Fruit fly (Drosophila melanogaster) Kc167 (cell line): ENCODE results near the gene nompC.

Experiments
- Myc ChIP-seq: fragments of >200 bp; optimal IDR thresholded peaks from 2 replicates; lab custom pipeline; 2017; ENCODE audit warnings: missing external identifiers
- Sin3A ChIP-seq: fragments of >200 bp; optimal IDR thresholded peaks from 2 replicates; lab custom pipeline; 2018; ENCODE audit warnings: missing external identifiers
- h ChIP-seq: fragments of >200 bp; optimal IDR thresholded peaks from 3 replicates; lab custom pipeline; 2018; ENCODE audit warnings: missing external identifiers
- insv ChIP-seq: fragments of >200 bp; optimal IDR thresholded peaks from 3 replicates; lab custom pipeline; 2018; ENCODE audit warnings: missing external identifiers
- psq ChIP-seq: fragments of >200 bp; optimal IDR thresholded peaks from 2 replicates; lab custom pipeline; 2017; ENCODE audit warnings: missing external identifiers
- ttk ChIP-seq: sonication (Bioruptor generic); optimal IDR thresholded peaks from 2 replicates; lab custom pipeline; 2017; ENCODE audit warnings: missing external identifiers

Gene nompC

DNA sequence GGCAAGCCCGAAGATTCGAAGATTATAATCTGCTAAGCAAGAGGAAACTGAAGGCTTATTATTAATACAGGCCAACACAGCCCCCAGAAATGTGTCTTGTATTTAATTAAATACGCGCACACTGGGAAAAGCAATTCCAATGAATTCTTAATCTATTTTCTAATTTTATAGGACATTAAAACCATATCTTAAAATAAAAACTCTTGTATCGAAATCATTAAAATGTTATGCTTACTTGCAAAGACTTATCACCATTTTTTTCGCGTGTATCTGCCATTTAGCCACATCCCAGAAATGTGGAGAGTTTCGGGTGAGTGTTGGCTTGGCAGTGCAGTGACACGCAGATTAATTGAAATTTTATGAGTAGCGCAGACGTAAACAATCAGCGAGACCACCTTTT lies 22.0 kb downstream of the nompC start:
- TF ChIP-seq h (lab: Kevin White, UChicago), result no peak
- no peak for TF ChIP-seq Myc
- no peak for TF ChIP-seq insv (lab: Kevin White, UChicago)
- no peak for TF ChIP-seq ttk
- TF ChIP-seq psq (lab: Kevin White, UChicago), result no peak
- no peak for TF ChIP-seq Sin3A (lab: Kevin White, UChicago)

- no peak for TF ChIP-seq Myc
- no peak for TF ChIP-seq insv (lab: Kevin White, UChicago)
- no peak for TF ChIP-seq Sin3A (lab: Kevin White, UChicago)
- no peak for TF ChIP-seq psq (lab: Kevin White, UChicago)
- no peak for TF ChIP-seq h (lab: Kevin White, UChicago)
- TF ChIP-seq ttk, result no peak
Measured at dm6 chr2L:5372552-5372951, 26.6 kb downstream of the nompC start.

DNA sequence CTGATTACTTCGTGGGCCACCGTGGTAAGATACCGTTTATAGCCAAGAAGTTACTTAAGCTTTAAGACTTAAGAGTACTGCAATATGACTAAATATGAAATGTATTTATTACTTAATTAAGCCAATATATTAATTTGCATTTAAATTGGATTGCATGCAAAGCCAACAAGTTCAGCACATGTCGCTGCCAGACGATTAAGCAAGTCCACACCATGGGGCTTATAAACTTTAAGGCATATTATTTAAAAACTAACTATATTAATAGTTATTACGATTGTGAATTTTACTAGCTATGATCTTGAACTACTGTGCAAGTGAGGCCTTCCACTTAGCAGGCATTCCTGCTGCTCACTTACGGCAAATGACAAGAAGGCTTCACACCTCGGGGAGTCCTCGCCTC lies 28.2 kb downstream of the nompC start:
- TF ChIP-seq insv (lab: Kevin White, UChicago) (no peak), psq (lab: Kevin White, UChicago) (no peak), h (lab: Kevin White, UChicago) (no peak), Sin3A (lab: Kevin White, UChicago) (no peak), ttk (no peak), Myc (no peak)

dm6 chr2L:5374989-5375388 lies 29.0 kb downstream of the nompC start:
- TF ChIP-seq h (lab: Kevin White, UChicago), result no peak
- TF ChIP-seq ttk, result no peak
- TF ChIP-seq Sin3A (lab: Kevin White, UChicago), result no peak

dm6 chr2L:5376442-5376841 lies 30.4 kb downstream of the nompC start:
- TF ChIP-seq h (lab: Kevin White, UChicago) (no peak), Myc (no peak), insv (lab: Kevin White, UChicago) (no peak), ttk (no peak), Sin3A (lab: Kevin White, UChicago) (no peak), psq (lab: Kevin White, UChicago) (no peak)

- TF ChIP-seq insv (lab: Kevin White, UChicago) (no peak), Myc (no peak), Sin3A (lab: Kevin White, UChicago) (no peak), h (lab: Kevin White, UChicago) (no peak), psq (lab: Kevin White, UChicago) (no peak), ttk (no peak)
Measured at dm6 chr2L:5378829-5379228, 32.8 kb downstream of the nompC start.

dm6 chr2L:5381305-5381973 lies 35.4 kb downstream of the nompC start:
- TF ChIP-seq insv (lab: Kevin White, UChicago), result no peak
- TF ChIP-seq h (lab: Kevin White, UChicago), result no peak
- no peak for TF ChIP-seq psq (lab: Kevin White, UChicago)
- no peak for TF ChIP-seq ttk
- TF ChIP-seq Myc, result no peak
- TF ChIP-seq Sin3A (lab: Kevin White, UChicago), result no peak

DNA sequence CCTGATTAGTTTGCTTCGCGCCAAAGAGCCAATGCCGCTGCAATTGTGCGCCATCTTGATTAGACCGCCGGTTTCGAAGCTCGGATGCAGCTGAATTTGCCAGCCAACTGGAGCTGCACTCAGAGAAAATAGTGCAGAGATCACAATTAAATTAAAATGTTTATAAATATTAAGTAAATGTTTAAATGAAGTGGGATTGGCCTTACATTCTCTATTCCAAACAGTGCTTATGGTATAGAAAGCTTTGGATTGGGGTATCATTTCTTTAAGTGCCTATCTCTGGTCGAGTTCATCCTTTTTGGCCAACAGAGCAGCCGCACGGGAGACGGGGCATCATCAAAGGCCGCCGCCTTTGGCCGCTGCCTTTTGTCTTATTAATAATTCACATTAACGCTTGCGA lies 40.3 kb downstream of the nompC start:
- TF ChIP-seq Sin3A (lab: Kevin White, UChicago) (no peak), Myc (no peak), psq (lab: Kevin White, UChicago) (no peak), insv (lab: Kevin White, UChicago) (no peak), ttk (no peak)

DNA sequence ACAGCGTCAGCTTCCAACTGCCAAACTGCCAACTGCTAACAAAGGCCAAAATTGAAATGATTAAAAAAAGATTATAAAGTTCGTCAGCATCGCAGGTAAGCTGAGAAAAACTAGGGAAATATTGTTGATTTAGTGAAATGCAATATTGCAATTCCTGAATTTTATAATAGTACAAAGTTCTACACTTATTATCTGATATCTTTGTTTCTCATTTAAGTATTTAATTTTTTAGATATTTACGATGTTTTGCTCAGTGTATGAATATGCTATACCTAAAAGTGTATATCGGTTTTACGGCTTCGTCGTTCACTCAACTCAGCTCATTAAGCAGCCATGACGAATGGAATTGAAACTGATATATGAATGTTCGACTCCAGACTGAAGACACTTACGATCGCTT lies 47.3 kb downstream of the nompC start:
- TF ChIP-seq Myc (no peak), insv (lab: Kevin White, UChicago) (no peak), psq (lab: Kevin White, UChicago) (no peak), ttk (no peak), Sin3A (lab: Kevin White, UChicago) (no peak), h (lab: Kevin White, UChicago) (no peak)

- TF ChIP-seq h (lab: Kevin White, UChicago), result no peak
- TF ChIP-seq ttk, result no peak
- no peak for TF ChIP-seq Sin3A (lab: Kevin White, UChicago)
- TF ChIP-seq psq (lab: Kevin White, UChicago), result no peak
- no peak for TF ChIP-seq insv (lab: Kevin White, UChicago)
- no peak for TF ChIP-seq Myc
Measured at dm6 chr2L:5398375-5398774, 52.4 kb downstream of the nompC start.

- TF ChIP-seq Sin3A (lab: Kevin White, UChicago), result no peak
- no peak for TF ChIP-seq h (lab: Kevin White, UChicago)
- TF ChIP-seq Myc, result no peak
- no peak for TF ChIP-seq ttk
- no peak for TF ChIP-seq insv (lab: Kevin White, UChicago)
- TF ChIP-seq psq (lab: Kevin White, UChicago), result no peak
Measured at dm6 chr2L:5401011-5401410, 55.0 kb downstream of the nompC start.

dm6 chr2L:5403552-5404330 lies 57.7 kb downstream of the nompC start, which contains the start of gene H15:
TSS of gene H15 (plus strand) at chr2L:5404280.
- no peak for TF ChIP-seq Myc
- no peak for TF ChIP-seq ttk
- TF ChIP-seq h (lab: Kevin White, UChicago), result no peak
- TF ChIP-seq Sin3A (lab: Kevin White, UChicago), result no peak
- TF ChIP-seq insv (lab: Kevin White, UChicago), result no peak
- no peak for TF ChIP-seq psq (lab: Kevin White, UChicago)
